Worm (Caenorhabditis elegans) whole organism, L1 larva: Measurements from ENCODE around the gene T19D7.7.

Source experiments
- C16A3.4 ChIP-seq: fragments of 150-350 bp; optimal IDR thresholded peaks from 2 replicates; lab custom pipeline; 2014; ENCODE audit warnings: missing biosample characterization, missing genetic modification characterization
- aly-2 ChIP-seq: fragments of 150-350 bp; optimal IDR thresholded peaks from 2 replicates; lab custom pipeline; 2014; ENCODE audit warnings: missing biosample characterization, missing genetic modification characterization
- blmp-1 ChIP-seq: fragments of 150-350 bp; optimal IDR thresholded peaks from 2 replicates; lab custom pipeline; 2014; ENCODE audit warnings: missing biosample characterization, missing genetic modification characterization
- ceh-63 ChIP-seq: fragments of 200-800 bp; sonication (Bioruptor generic); optimal IDR thresholded peaks from 2 replicates; lab custom pipeline; 2018; ENCODE audit warnings: mild to moderate bottlenecking, missing genetic modification characterization, missing compliant biosample characterization
- ceh-90 ChIP-seq: sonication (generic microtip); optimal IDR thresholded peaks from 2 replicates; lab custom pipeline; 2016; ENCODE audit warnings: missing genetic modification characterization, missing compliant biosample characterization
- dsc-1 ChIP-seq: sonication (generic microtip); optimal IDR thresholded peaks from 2 replicates; lab custom pipeline; 2016; ENCODE audit warnings: mild to moderate bottlenecking, missing genetic modification characterization, missing compliant biosample characterization
- efl-1 ChIP-seq, 4 experiments: fragments of 150-350 bp; optimal IDR thresholded peaks in 3 of 4; peaks in 1 of 4; 1 replicate in 1 of 4; 2 replicates in 3 of 4; lab custom pipeline; 2014; ENCODE audit warnings: missing biosample characterization in 2 of 4, missing genetic modification characterization in 2 of 4, missing genetic modification reagents in 2 of 4
- elt-2 ChIP-seq: sonication (generic microtip); optimal IDR thresholded peaks from 2 replicates; lab custom pipeline; 2016; ENCODE audit warnings: missing genetic modification characterization, mild to moderate bottlenecking, inconsistent platforms, missing compliant biosample characterization, missing genetic modification reagents
- elt-3 ChIP-seq, 6 experiments: fragments of 150-350 bp in 1 of 6; sonication (generic microtip); optimal IDR thresholded peaks; 2 replicates each; lab custom pipeline; 2017 to 2018; ENCODE audit warnings: missing biosample characterization in 6 of 6, missing genetic modification characterization in 6 of 6, inconsistent platforms in 1 of 6
- hlh-4 ChIP-seq: sonication (generic microtip); optimal IDR thresholded peaks from 2 replicates; lab custom pipeline; 2016; ENCODE audit warnings: mild to moderate bottlenecking, missing genetic modification characterization, missing compliant biosample characterization
- hpl-2 ChIP-seq: fragments of 150-350 bp; optimal IDR thresholded peaks from 2 replicates; lab custom pipeline; 2014; ENCODE audit warnings: missing biosample characterization, missing genetic modification reagents, missing genetic modification characterization
- jun-1 ChIP-seq: fragments of 150-350 bp; optimal IDR thresholded peaks from 2 replicates; lab custom pipeline; 2014; ENCODE audit warnings: missing biosample characterization, missing genetic modification reagents, missing genetic modification characterization
- lin-13 ChIP-seq: fragments of 150-350 bp; optimal IDR thresholded peaks from 2 replicates; lab custom pipeline; 2014; ENCODE audit warnings: missing biosample characterization, missing genetic modification reagents, missing genetic modification characterization
- lin-14 ChIP-seq: fragments of 200-800 bp; sonication (Bioruptor generic); optimal IDR thresholded peaks from 2 replicates; lab custom pipeline; 2018; ENCODE audit warnings: mild to moderate bottlenecking, missing genetic modification characterization, moderate library complexity, missing compliant biosample characterization
- lir-3 ChIP-seq: sonication (generic microtip); optimal IDR thresholded peaks from 2 replicates; lab custom pipeline; 2016; ENCODE audit warnings: mild to moderate bottlenecking, missing genetic modification characterization, moderate library complexity, missing compliant biosample characterization; ENCODE audit not compliant: poor library complexity
- mdl-1 ChIP-seq, 2 experiments: fragments of 150-350 bp; optimal IDR thresholded peaks; 2 replicates each; lab custom pipeline; 2014 to 2017; ENCODE audit warnings: missing biosample characterization in 2 of 2, missing genetic modification characterization in 2 of 2, inconsistent platforms in 1 of 2
- mef-2 ChIP-seq: fragments of 150-350 bp; optimal IDR thresholded peaks from 2 replicates; lab custom pipeline; 2014; ENCODE audit warnings: missing biosample characterization, missing genetic modification characterization
- mep-1 ChIP-seq: fragments of 150-350 bp; optimal IDR thresholded peaks from 2 replicates; lab custom pipeline; 2014; ENCODE audit warnings: missing biosample characterization, missing genetic modification characterization
- nhr-11 ChIP-seq: fragments of 150-350 bp; optimal IDR thresholded peaks from 2 replicates; lab custom pipeline; 2014; ENCODE audit warnings: missing biosample characterization, missing genetic modification characterization
- nhr-19 ChIP-seq: fragments of 200-800 bp; sonication (Bioruptor generic); conservative IDR thresholded peaks from 2 replicates; pipeline ENCODE4 v1.3.6; 2022; ENCODE audit warnings: missing genetic modification characterization, missing compliant biosample characterization
- nhr-20 ChIP-seq: sonication (generic microtip); optimal IDR thresholded peaks from 2 replicates; lab custom pipeline; 2016; ENCODE audit warnings: mild to moderate bottlenecking, missing genetic modification characterization, missing compliant biosample characterization
- nhr-237 ChIP-seq: fragments of 150-350 bp; optimal IDR thresholded peaks from 2 replicates; lab custom pipeline; 2014; ENCODE audit warnings: missing biosample characterization, missing genetic modification characterization
- nhr-47 ChIP-seq: sonication (generic microtip); optimal IDR thresholded peaks from 2 replicates; lab custom pipeline; 2016; ENCODE audit warnings: mild to moderate bottlenecking, missing genetic modification characterization, moderate library complexity, missing compliant biosample characterization
- nhr-76 ChIP-seq: sonication (generic microtip); optimal IDR thresholded peaks from 2 replicates; lab custom pipeline; 2017; ENCODE audit warnings: missing biosample characterization, missing genetic modification characterization
- nhr-85 ChIP-seq: sonication (generic microtip); peaks from one replicate; lab custom pipeline; 2016; ENCODE audit warnings: missing genetic modification characterization, inconsistent platforms, missing compliant biosample characterization
- nhr-90 ChIP-seq: sonication (generic microtip); optimal IDR thresholded peaks from 2 replicates; lab custom pipeline; 2016; ENCODE audit warnings: mild to moderate bottlenecking, missing genetic modification characterization, missing compliant biosample characterization; ENCODE audit not compliant: poor library complexity
- pax-3 ChIP-seq: fragments of 200-800 bp; sonication (Bioruptor generic); optimal IDR thresholded peaks from 2 replicates; lab custom pipeline; 2018; ENCODE audit warnings: mild to moderate bottlenecking, missing genetic modification characterization, moderate library complexity, missing compliant biosample characterization
- skn-1 ChIP-seq: fragments of 150-350 bp; optimal IDR thresholded peaks from 2 replicates; lab custom pipeline; 2014; ENCODE audit warnings: missing biosample characterization, missing genetic modification characterization
- snpc-4 ChIP-seq: fragments of 150-350 bp; optimal IDR thresholded peaks from 2 replicates; lab custom pipeline; 2014; ENCODE audit warnings: missing biosample characterization, missing genetic modification characterization
- tbx-2 ChIP-seq: sonication (generic microtip); optimal IDR thresholded peaks from 2 replicates; lab custom pipeline; 2016; ENCODE audit warnings: missing genetic modification characterization, missing compliant biosample characterization
- tlp-1 ChIP-seq: fragments of 150-350 bp; optimal IDR thresholded peaks from 2 replicates; lab custom pipeline; 2014; ENCODE audit warnings: missing biosample characterization, missing genetic modification characterization
- unc-86 ChIP-seq: sonication (generic microtip); optimal IDR thresholded peaks from 2 replicates; lab custom pipeline; 2016; ENCODE audit warnings: missing genetic modification characterization, missing compliant biosample characterization
- xbp-1 ChIP-seq: sonication (generic microtip); optimal IDR thresholded peaks from 2 replicates; lab custom pipeline; 2016; ENCODE audit warnings: missing genetic modification characterization, missing compliant biosample characterization
- zip-4 ChIP-seq: fragments of 200-800 bp; sonication (Bioruptor generic); optimal IDR thresholded peaks from 2 replicates; lab custom pipeline; 2018; ENCODE audit warnings: mild to moderate bottlenecking, missing genetic modification characterization, moderate library complexity, missing compliant biosample characterization
- ztf-11 ChIP-seq, 2 experiments: sonication (generic microtip); optimal IDR thresholded peaks; 2 replicates each; lab custom pipeline; 2016 to 2017; ENCODE audit warnings: missing genetic modification characterization in 2 of 2, missing biosample characterization in 1 of 2, missing compliant biosample characterization in 1 of 2

T19D7.7 gene

DNA sequence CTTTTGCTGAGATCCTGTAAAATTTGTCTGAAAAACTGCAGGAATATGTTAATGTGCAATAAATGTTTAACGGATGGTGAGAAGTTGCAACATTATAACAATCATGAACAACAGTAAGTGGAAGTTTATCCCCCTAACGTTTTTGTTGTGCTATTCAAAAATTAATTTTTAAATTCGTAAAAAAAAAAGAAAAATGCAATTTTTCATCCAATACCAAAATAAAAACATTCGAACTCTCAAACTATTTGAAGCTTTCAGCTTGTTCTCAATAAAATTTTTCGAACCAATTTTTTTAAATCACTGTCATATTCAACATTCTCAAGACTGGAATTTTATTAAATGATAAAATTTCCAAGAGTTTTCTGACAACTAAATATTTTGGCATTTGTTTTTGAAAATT lies 10.8 kb upstream of the T19D7.7 start, which contains the start of gene ncam-1:
Gene ncam-1 (plus strand): TSS at position 301 of the 400 bp plus-strand sequence.
- TF ChIP-seq ceh-90 (tag; lab: Kevin White, UChicago) (no peak), zip-4 (GFP tag; lab: Kevin White, UChicago) (no peak), skn-1 (tag; lab: Kevin White, UChicago) (no peak)

DNA sequence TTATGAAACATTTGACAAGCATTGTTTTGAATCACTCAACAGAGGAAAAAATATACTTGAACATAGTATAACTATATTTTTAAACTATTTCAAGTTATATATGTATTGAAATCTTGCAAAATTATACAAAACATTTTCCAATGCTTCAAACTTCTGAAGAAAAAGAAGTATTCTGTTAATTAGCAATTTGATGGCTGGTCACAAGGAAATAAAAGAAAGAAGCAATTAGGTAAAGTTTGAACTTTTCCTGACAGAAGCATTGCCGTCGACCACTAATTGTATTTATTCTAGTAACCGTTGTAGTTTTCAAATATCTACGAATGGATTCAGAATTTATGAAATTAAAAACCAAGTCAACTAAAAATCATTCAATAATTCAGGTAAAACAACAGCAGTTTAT lies 7.8 kb upstream of the T19D7.7 start:
- TF ChIP-seq lin-14 (GFP tag; lab: Kevin White, UChicago), result peak; percentile 54
- TF ChIP-seq snpc-4 (tag; lab: Kevin White, UChicago), result no peak
- TF ChIP-seq mep-1 (tag; lab: Kevin White, UChicago), result no peak
- peak; percentile 54 for TF ChIP-seq ceh-63 (GFP tag; lab: Kevin White, UChicago)
- TF ChIP-seq tbx-2 (tag; lab: Kevin White, UChicago), result peak; percentile 8
- no peak for TF ChIP-seq elt-2
- TF ChIP-seq mdl-1 (tag; optimal IDR thresholded peaks at IDR 0.05; lab: Kevin White, UChicago), result no peak
- no peak for TF ChIP-seq tlp-1 (tag; lab: Kevin White, UChicago)
- no peak for TF ChIP-seq unc-86 (tag; lab: Kevin White, UChicago)
- no peak for TF ChIP-seq dsc-1 (tag; lab: Kevin White, UChicago)
- TF ChIP-seq nhr-237 (tag; lab: Kevin White, UChicago), result no peak
- no peak for TF ChIP-seq elt-3 (tag; optimal IDR thresholded peaks at IDR 0.05; lab: Kevin White, UChicago)
- no peak for TF ChIP-seq hpl-2 (GFP tag; lab: Kevin White, UChicago)
- no peak for TF ChIP-seq pax-3
- TF ChIP-seq, all 84 proteins: peak for 3

DNA sequence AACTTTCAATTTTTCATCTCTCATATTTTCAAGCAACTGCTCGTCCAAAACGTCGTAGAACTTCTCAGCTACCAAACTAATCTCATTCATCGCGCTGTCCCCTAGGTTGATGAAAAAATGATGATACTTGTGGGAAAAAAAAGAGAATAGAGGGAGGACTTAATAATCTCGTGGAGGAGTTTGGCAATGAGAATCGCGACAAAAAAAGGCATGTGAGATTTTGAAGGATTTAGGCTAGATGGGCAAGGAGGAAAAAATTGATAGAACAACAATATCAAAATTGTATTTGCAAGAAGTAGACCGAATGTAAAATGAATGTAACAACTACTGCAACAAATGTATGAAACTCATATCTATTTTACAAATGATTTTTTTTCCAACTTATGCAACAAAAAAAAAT lies 1.9 kb upstream of the T19D7.7 start, which contains the start of gene Y9C12A.1:
Gene Y9C12A.1 (minus strand): TSS at position 101 of the 400 bp plus-strand sequence.
- no peak for TF ChIP-seq hpl-2 (GFP tag; lab: Kevin White, UChicago)
- no peak for TF ChIP-seq nhr-19 (GFP tag; lab: Robert Waterston, UW)
- TF ChIP-seq nhr-76, result no peak
- no peak for TF ChIP-seq nhr-11
- no peak for TF ChIP-seq lir-3 (tag; lab: Kevin White, UChicago)
- no peak for TF ChIP-seq ztf-11 (tag; optimal IDR thresholded peaks at IDR 0.05; lab: Kevin White, UChicago)
- no peak for TF ChIP-seq nhr-47 (tag; lab: Kevin White, UChicago)
- TF ChIP-seq snpc-4 (tag; lab: Kevin White, UChicago), result no peak
- TF ChIP-seq mef-2 (tag; lab: Kevin White, UChicago), result no peak
- no peak for TF ChIP-seq lin-13 (GFP tag; lab: Kevin White, UChicago)
- TF ChIP-seq mep-1 (tag; lab: Kevin White, UChicago), result no peak
- no peak for TF ChIP-seq tbx-2 (tag; lab: Kevin White, UChicago)
- no peak for TF ChIP-seq nhr-20 (tag; lab: Kevin White, UChicago)
- TF ChIP-seq hlh-4 (tag; lab: Kevin White, UChicago), result no peak
- no peak for TF ChIP-seq xbp-1 (tag; lab: Kevin White, UChicago)
- TF ChIP-seq aly-2, result no peak
- no peak for TF ChIP-seq C16A3.4 (tag; lab: Kevin White, UChicago)

ce11 chrX:681413-681812 lies 593 bp upstream of the T19D7.7 start:
- no peak for TF ChIP-seq nhr-90
- TF ChIP-seq efl-1 (optimal IDR thresholded peaks at IDR 0.05; lab: Kevin White, UChicago), result no peak
- TF ChIP-seq efl-1 (GFP tag; optimal IDR thresholded peaks at IDR 0.05 in 1 of 2; lab: Kevin White, UChicago), result peak in 1 of 2 experiments; percentile 21
- TF ChIP-seq aly-2, result no peak
- peak; percentile 59 for TF ChIP-seq snpc-4 (tag; lab: Kevin White, UChicago)
- no peak for TF ChIP-seq jun-1 (tag; lab: Kevin White, UChicago)

DNA sequence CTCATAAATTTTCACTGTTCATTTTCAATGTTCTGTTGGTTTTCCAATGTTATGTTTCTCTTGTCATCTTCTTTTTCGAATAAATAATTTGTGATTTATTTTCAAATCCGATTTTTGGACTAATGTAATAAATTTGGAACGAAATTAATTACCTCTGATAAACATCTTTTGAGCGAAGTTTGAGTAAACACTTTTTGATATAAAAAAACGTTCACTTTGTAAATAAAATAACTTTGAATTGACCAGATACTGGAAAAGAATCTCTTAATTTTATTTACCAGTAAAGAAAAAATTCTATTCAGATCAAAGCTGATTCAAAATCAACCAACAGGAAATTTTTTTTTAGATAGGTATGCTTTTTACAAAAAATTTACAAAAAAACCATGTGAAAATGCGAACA lies 9.0 kb downstream of the T19D7.7 start, which contains the start of gene lgc-32:
Gene lgc-32 (plus strand): TSS at position 301 of the 400 bp plus-strand sequence.
- TF ChIP-seq nhr-85 (peak; percentile 15), blmp-1 (tag; lab: Kevin White, UChicago) (no peak)
